Worm (Caenorhabditis elegans): ENCODE results near the gene Y32F6B.9.

Y32F6B.9 gene

DNA sequence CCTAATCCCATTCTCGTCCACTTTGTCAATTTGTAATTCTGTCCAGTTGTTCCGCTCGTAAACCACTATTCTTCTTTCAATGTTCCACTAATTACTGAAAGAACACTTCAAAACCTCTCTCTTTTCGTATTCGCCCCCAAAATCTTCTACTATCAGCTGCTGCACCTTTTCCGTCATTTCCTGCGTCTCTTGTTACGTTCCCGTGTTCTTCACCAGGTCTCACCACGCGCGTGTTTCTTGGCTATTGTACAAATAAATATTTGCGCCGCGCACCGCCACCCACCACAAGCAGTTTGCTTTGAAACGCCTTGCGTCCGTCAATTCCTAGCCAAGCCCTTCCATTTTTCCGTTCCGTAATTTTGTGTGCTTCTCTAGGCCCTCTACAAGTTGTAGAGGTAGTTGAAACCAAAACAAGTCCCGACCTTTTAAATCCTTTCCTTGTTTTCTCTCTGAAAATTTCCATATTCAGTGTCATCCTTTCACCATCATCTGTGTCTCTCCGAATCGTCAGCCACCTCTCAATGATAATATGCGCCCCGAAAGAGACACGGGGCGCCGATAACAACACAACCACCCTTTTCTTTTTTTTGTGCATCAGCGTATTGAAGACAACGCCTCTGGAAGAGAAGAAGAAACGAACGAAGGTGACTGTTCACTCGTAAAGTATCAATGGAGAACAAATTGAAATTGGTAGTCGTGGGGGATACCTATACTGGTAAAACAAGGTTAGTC is at the start of gene Y32F6B.9, which contains the start of gene crp-1:
Gene Y32F6B.9, plus strand, starts transcription at position 603 of the 732 bp plus-strand sequence.
Gene crp-1, plus strand, starts transcription at position 468 of the 732 bp plus-strand sequence.
- TF ChIP-seq che-1 (tag; optimal IDR thresholded peaks at IDR 0.05) (no peak), elt-4 (tag; optimal IDR thresholded peaks at IDR 0.05) (no peak), sox-4 (tag; optimal IDR thresholded peaks at IDR 0.05) (peak; percentile 15), sdc-2 (tag; optimal IDR thresholded peaks at IDR 0.05) (no peak), ceh-2 (tag; optimal IDR thresholded peaks at IDR 0.05) (peak; percentile 37), ceh-34 (tag; optimal IDR thresholded peaks at IDR 0.05) (peak; percentile 39), mec-3 (tag; optimal IDR thresholded peaks at IDR 0.05; ENCODE audit: borderline replicate concordance) (peak; percentile 22)

DNA sequence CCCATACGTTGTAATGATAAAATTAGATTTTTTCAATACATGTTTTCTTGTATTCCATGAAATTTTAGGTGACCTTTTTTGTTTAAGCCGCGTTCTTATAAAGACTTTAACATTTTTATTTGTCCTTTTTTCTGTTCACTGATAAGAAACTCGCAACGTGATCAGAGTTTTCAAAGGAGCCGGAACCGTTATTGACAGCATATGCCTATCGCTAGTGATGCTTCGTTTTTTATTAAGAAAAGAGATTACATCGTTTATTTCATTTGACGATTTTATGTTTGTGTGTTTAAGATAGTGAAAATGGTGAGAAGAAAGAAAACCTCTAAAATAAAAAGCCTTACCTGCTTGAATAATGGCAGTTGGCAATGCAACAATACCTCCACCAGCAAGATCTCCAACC is 45.9 kb upstream of the Y32F6B.9 start:
- TF ChIP-seq tbx-2 (tag; optimal IDR thresholded peaks at IDR 0.05) (no peak), C08G9.2 (tag; optimal IDR thresholded peaks at IDR 0.05) (no peak), ets-4 (tag; optimal IDR thresholded peaks at IDR 0.05) (no peak), pag-3 (tag; optimal IDR thresholded peaks at IDR 0.05; ENCODE audit: borderline replicate concordance) (no peak), pha-4 (tag; optimal IDR thresholded peaks at IDR 0.05) (no peak), madf-2 (tag; optimal IDR thresholded peaks at IDR 0.05) (no peak), ceh-24 (tag; optimal IDR thresholded peaks at IDR 0.05) (no peak), nhr-232 (tag; optimal IDR thresholded peaks at IDR 0.05) (no peak), hlh-8 (tag; optimal IDR thresholded peaks at IDR 0.05) (no peak), gmeb-2 (tag; optimal IDR thresholded peaks at IDR 0.05) (no peak)

DNA sequence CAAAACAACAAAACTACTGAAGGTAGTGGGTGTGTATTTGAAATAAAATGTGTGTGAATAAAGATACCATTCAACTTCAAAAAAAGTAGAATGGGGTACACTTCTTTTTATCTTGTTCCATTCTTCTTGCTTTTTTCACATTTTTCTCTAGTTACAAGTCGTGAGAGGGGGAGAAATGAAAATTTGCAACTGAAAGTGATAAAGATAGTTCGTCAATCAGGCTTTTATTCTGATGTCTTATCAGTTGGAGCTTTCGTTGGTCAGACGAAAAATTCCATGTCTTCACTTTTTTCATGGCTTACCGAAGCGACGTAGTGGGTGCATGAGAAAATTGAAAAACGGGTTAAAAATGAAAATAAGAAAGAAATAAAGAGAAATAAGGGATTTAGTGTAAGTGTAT is 44.8 kb upstream of the Y32F6B.9 start, which contains the start of gene Y32F6A.4:
Gene Y32F6A.4, minus strand, starts transcription at position 347 of the 400 bp plus-strand sequence.
- TF ChIP-seq ceh-18 (tag; optimal IDR thresholded peaks at IDR 0.05), result no peak
- TF ChIP-seq ceh-9 (tag; optimal IDR thresholded peaks at IDR 0.05), result no peak
- no peak for TF ChIP-seq tbx-2 (tag; optimal IDR thresholded peaks at IDR 0.05)
- no peak for TF ChIP-seq ceh-14 (tag; optimal IDR thresholded peaks at IDR 0.05)
- TF ChIP-seq nhr-11 (tag; optimal IDR thresholded peaks at IDR 0.05), result no peak
- TF ChIP-seq ceh-6 (GFP tag; optimal IDR thresholded peaks at IDR 0.05), result no peak
- TF ChIP-seq gmeb-2 (tag; optimal IDR thresholded peaks at IDR 0.05), result no peak
- no peak for TF ChIP-seq che-1 (tag; optimal IDR thresholded peaks at IDR 0.05)
- no peak for TF ChIP-seq C38D4.7 (GFP tag; optimal IDR thresholded peaks at IDR 0.05)
- no peak for TF ChIP-seq syd-9 (tag; optimal IDR thresholded peaks at IDR 0.05)
- no peak for TF ChIP-seq lim-6 (tag; optimal IDR thresholded peaks at IDR 0.05)
- TF ChIP-seq unc-55 (GFP tag; optimal IDR thresholded peaks at IDR 0.05), result no peak
- no peak for TF ChIP-seq hlh-15 (tag; optimal IDR thresholded peaks at IDR 0.05)
- no peak for TF ChIP-seq sox-4 (tag; optimal IDR thresholded peaks at IDR 0.05)
- TF ChIP-seq fax-1 (tag; optimal IDR thresholded peaks at IDR 0.05), result no peak
- no peak for TF ChIP-seq zip-5 (tag; optimal IDR thresholded peaks at IDR 0.05)
- TF ChIP-seq pat-9 (tag; optimal IDR thresholded peaks at IDR 0.05), result no peak
- no peak for TF ChIP-seq npax-4 (tag; optimal IDR thresholded peaks at IDR 0.05)
- TF ChIP-seq ceh-24 (tag; optimal IDR thresholded peaks at IDR 0.05), result no peak
- TF ChIP-seq K09A11.1 (tag; optimal IDR thresholded peaks at IDR 0.05; ENCODE audit: insufficient read depth), result no peak

DNA sequence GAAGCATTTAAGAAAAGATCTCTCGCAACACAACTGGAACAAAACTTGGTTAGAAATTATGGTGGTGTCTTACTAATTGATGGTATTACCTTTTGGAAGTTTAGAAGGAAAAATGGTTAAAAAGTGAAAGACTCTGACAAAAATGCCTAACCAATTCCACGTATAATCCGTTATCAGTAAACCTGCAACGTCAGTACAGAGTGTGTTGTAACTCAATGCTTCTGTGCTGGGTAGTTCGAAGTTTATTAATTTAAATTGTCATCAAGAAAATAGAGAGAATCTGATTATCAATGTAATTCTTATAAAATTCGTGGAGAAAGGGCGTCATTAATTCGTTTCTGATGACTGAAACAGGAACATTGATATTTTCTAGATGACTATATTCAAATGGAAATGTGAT is 43.3 kb upstream of the Y32F6B.9 start:
- TF ChIP-seq mec-3 (tag; optimal IDR thresholded peaks at IDR 0.05; ENCODE audit: borderline replicate concordance), result no peak
- no peak for TF ChIP-seq npax-4 (tag; optimal IDR thresholded peaks at IDR 0.05)
- TF ChIP-seq elt-2 (tag; optimal IDR thresholded peaks at IDR 0.05), result no peak
- no peak for TF ChIP-seq syd-9 (tag; optimal IDR thresholded peaks at IDR 0.05)
- TF ChIP-seq ahr-1 (tag; optimal IDR thresholded peaks at IDR 0.05), result no peak
- no peak for TF ChIP-seq rnt-1 (tag; optimal IDR thresholded peaks at IDR 0.05)
- no peak for TF ChIP-seq pha-2 (tag; optimal IDR thresholded peaks at IDR 0.05)
- no peak for TF ChIP-seq K09A11.1 (tag; optimal IDR thresholded peaks at IDR 0.05; ENCODE audit: insufficient read depth)
- TF ChIP-seq eyg-1 (tag; optimal IDR thresholded peaks at IDR 0.05), result no peak
- no peak for TF ChIP-seq fkh-10 (GFP tag; optimal IDR thresholded peaks at IDR 0.05)
- no peak for TF ChIP-seq ceh-14 (tag; optimal IDR thresholded peaks at IDR 0.05)
- TF ChIP-seq pax-1 (tag; optimal IDR thresholded peaks at IDR 0.05), result no peak
- TF ChIP-seq nhr-232 (tag; optimal IDR thresholded peaks at IDR 0.05), result no peak
- TF ChIP-seq ceh-22 (tag; optimal IDR thresholded peaks at IDR 0.05), result no peak
- no peak for TF ChIP-seq lim-6 (tag; optimal IDR thresholded peaks at IDR 0.05)
